Fruit fly (Drosophila melanogaster) whole organism, embryonic: ENCODE results near the gene Ugt316A1.

Experiments
- CG10274 ChIP-seq: fragments of 200-800 bp; sonication (Bioruptor generic); optimal IDR thresholded peaks from 3 replicates; lab custom pipeline; 2017; ENCODE audit warnings: missing biosample characterization, mild to moderate bottlenecking, missing genetic modification characterization
- CG11504 ChIP-seq: fragments of 200-800 bp; sonication (Bioruptor generic); optimal IDR thresholded peaks from 3 replicates; lab custom pipeline; 2019; ENCODE audit warnings: missing biosample characterization, mild to moderate bottlenecking, missing genetic modification characterization, moderate library complexity
- CG12299 ChIP-seq: fragments of 200-800 bp; sonication (Bioruptor generic); optimal IDR thresholded peaks from 2 replicates; lab custom pipeline; 2018; ENCODE audit warnings: missing biosample characterization, mild to moderate bottlenecking, missing genetic modification characterization
- CG1233 ChIP-seq: fragments of 200-800 bp; sonication (Bioruptor generic); optimal IDR thresholded peaks from 4 replicates; lab custom pipeline; 2018; ENCODE audit warnings: missing biosample characterization, mild to moderate bottlenecking, missing genetic modification characterization
- CG12769 ChIP-seq: fragments of 200-800 bp; sonication (Bioruptor generic); optimal IDR thresholded peaks from 2 replicates; lab custom pipeline; 2019; ENCODE audit warnings: missing biosample characterization, mild to moderate bottlenecking, missing genetic modification characterization, moderate library complexity
- CG13296 ChIP-seq: fragments of 200-800 bp; sonication (Bioruptor generic); optimal IDR thresholded peaks from 3 replicates; lab custom pipeline; 2018; ENCODE audit warnings: missing biosample characterization, mild to moderate bottlenecking, missing genetic modification characterization
- CG14441 ChIP-seq: fragments of 200-800 bp; sonication (Bioruptor generic); IDR thresholded peaks from 2 replicates; pipeline ENCODE4 v1.3.6; 2022; ENCODE audit warnings: missing biosample characterization, missing genetic modification characterization
- CG14860 ChIP-seq: fragments of 200-800 bp; sonication (Bioruptor generic); IDR thresholded peaks from 3 replicates; pipeline ENCODE4 v1.3.6; 2022; ENCODE audit warnings: missing biosample characterization, missing genetic modification characterization; ENCODE audit not compliant: partially characterized antibody
- CG14965 ChIP-seq: fragments of 200-800 bp; sonication (Bioruptor generic); optimal IDR thresholded peaks from 2 replicates; lab custom pipeline; 2016; ENCODE audit warnings: missing biosample characterization, missing genetic modification characterization, borderline replicate concordance
- CG15514 ChIP-seq: fragments of 200-800 bp; sonication (Bioruptor generic); optimal IDR thresholded peaks from 3 replicates; lab custom pipeline; 2017; ENCODE audit warnings: missing biosample characterization, missing genetic modification characterization, mild to moderate bottlenecking, moderate library complexity, missing genetic modification reagents
- CG1647 ChIP-seq: fragments of 200-800 bp; sonication (Bioruptor generic); optimal IDR thresholded peaks from 3 replicates; lab custom pipeline; 2016; ENCODE audit warnings: missing biosample characterization, missing genetic modification characterization
- CG16815 ChIP-seq: fragments of 200-800 bp; sonication (Bioruptor generic); optimal IDR thresholded peaks from 3 replicates; lab custom pipeline; 2017; ENCODE audit warnings: missing biosample characterization, mild to moderate bottlenecking, missing genetic modification characterization
- CG16863 ChIP-seq: fragments of 200-800 bp; sonication (Bioruptor generic); optimal IDR thresholded peaks from 3 replicates; lab custom pipeline; 2016; ENCODE audit warnings: missing biosample characterization, missing genetic modification characterization
- CG17612 ChIP-seq: fragments of 200-800 bp; sonication (Bioruptor generic); IDR thresholded peaks from 2 replicates; pipeline ENCODE4 v1.3.6; 2022; ENCODE audit warnings: missing biosample characterization, missing genetic modification characterization
- CG3065 ChIP-seq: fragments of 200-800 bp; sonication (Bioruptor generic); optimal IDR thresholded peaks from 2 replicates; lab custom pipeline; 2016; ENCODE audit warnings: missing biosample characterization, missing genetic modification characterization
- CG31441 ChIP-seq: fragments of 200-800 bp; sonication (Bioruptor generic); IDR thresholded peaks from 2 replicates; pipeline ENCODE4 v1.3.6; 2022; ENCODE audit warnings: missing biosample characterization, missing genetic modification characterization
- CG3995 ChIP-seq: fragments of 200-800 bp; sonication (Bioruptor generic); optimal IDR thresholded peaks from 3 replicates; lab custom pipeline; 2016; ENCODE audit warnings: missing biosample characterization, missing genetic modification characterization
- CG42726 ChIP-seq: fragments of 200-800 bp; sonication (Bioruptor generic); IDR thresholded peaks from 2 replicates; pipeline ENCODE4 v1.3.6; 2022; ENCODE audit warnings: missing biosample characterization, missing genetic modification characterization; ENCODE audit not compliant: partially characterized antibody
- CG5245 ChIP-seq: fragments of 200-800 bp; sonication (Bioruptor generic); optimal IDR thresholded peaks from 3 replicates; lab custom pipeline; 2016; ENCODE audit warnings: missing biosample characterization, missing genetic modification characterization
- CG6272 ChIP-seq: fragments of 200-800 bp; sonication (Bioruptor generic); IDR thresholded peaks from 2 replicates; pipeline ENCODE4 v1.3.6; 2022; ENCODE audit warnings: missing biosample characterization, missing genetic modification characterization
- CG8281 ChIP-seq: fragments of 200-800 bp; sonication (Bioruptor generic); optimal IDR thresholded peaks from 2 replicates; lab custom pipeline; 2018; ENCODE audit warnings: missing biosample characterization, mild to moderate bottlenecking, missing genetic modification characterization, moderate library complexity
- Chrac-16 ChIP-seq: fragments of 200-800 bp; sonication (Bioruptor generic); optimal IDR thresholded peaks from 3 replicates; lab custom pipeline; 2016; ENCODE audit warnings: missing biosample characterization, missing genetic modification characterization
- Doc3 ChIP-seq: fragments of 200-800 bp; sonication (Bioruptor generic); IDR thresholded peaks from 3 replicates; pipeline ENCODE4 v1.3.6; 2022; ENCODE audit warnings: missing biosample characterization, missing genetic modification characterization; ENCODE audit not compliant: partially characterized antibody
- Dref ChIP-seq: fragments of 200-800 bp; sonication (Bioruptor generic); IDR thresholded peaks from 2 replicates; pipeline ENCODE4 v1.3.6; 2022; ENCODE audit warnings: missing biosample characterization, missing genetic modification characterization
- Eip74EF ChIP-seq, 2 experiments: fragments of 200-800 bp in 1 of 2; fragments of >200 bp in 1 of 2; sonication (Bioruptor generic) in 1 of 2; optimal IDR thresholded peaks; 2 replicates each; lab custom pipeline; 2017 to 2019; ENCODE audit warnings: missing biosample characterization in 2 of 2, missing genetic modification characterization in 2 of 2, mild to moderate bottlenecking in 1 of 2, moderate library complexity in 1 of 2
- Fer3 ChIP-seq: fragments of 200-800 bp; sonication (Bioruptor generic); optimal IDR thresholded peaks from 2 replicates; lab custom pipeline; 2018; ENCODE audit warnings: missing biosample characterization, mild to moderate bottlenecking, missing genetic modification characterization, moderate library complexity
- GATAe ChIP-seq: fragments of 200-800 bp; sonication (Bioruptor generic); conservative IDR thresholded peaks from 2 replicates; pipeline ENCODE4 v1.3.6; 2022; ENCODE audit warnings: missing biosample characterization, missing genetic modification characterization
- Hey ChIP-seq: fragments of 200-800 bp; sonication (Bioruptor generic); optimal IDR thresholded peaks from 3 replicates; lab custom pipeline; 2018; ENCODE audit warnings: missing biosample characterization, mild to moderate bottlenecking, missing genetic modification characterization
- MBD-R2 ChIP-seq: fragments of 200-800 bp; sonication (Bioruptor generic); IDR thresholded peaks from 2 replicates; pipeline ENCODE4 v1.3.6; 2022; ENCODE audit warnings: missing biosample characterization, missing genetic modification characterization
- Med ChIP-seq: fragments of 200-800 bp; sonication (Bioruptor generic); peaks from one replicate; lab custom pipeline; 2016; ENCODE audit warnings: missing biosample characterization, missing genetic modification characterization, mild to moderate bottlenecking, inconsistent platforms, moderate library complexity
- Mrtf ChIP-seq: fragments of 200-800 bp; sonication (Bioruptor generic); IDR thresholded peaks from 3 replicates; pipeline ENCODE4 v1.3.6; 2022; ENCODE audit warnings: missing biosample characterization, missing genetic modification characterization
- Nf-YB ChIP-seq: fragments of 200-800 bp; sonication (Bioruptor generic); optimal IDR thresholded peaks from 3 replicates; lab custom pipeline; 2019; ENCODE audit warnings: missing biosample characterization, mild to moderate bottlenecking, missing genetic modification characterization, moderate library complexity
- Opbp ChIP-seq: fragments of 200-800 bp; sonication (Bioruptor generic); IDR thresholded peaks from 3 replicates; pipeline ENCODE4 v1.3.6; 2022; ENCODE audit warnings: missing biosample characterization, missing genetic modification characterization; ENCODE audit not compliant: partially characterized antibody
- Rx ChIP-seq: fragments of 200-800 bp; sonication (Bioruptor generic); IDR thresholded peaks from 2 replicates; pipeline ENCODE4 v1.3.6; 2022; ENCODE audit warnings: missing biosample characterization, missing genetic modification characterization
- ara ChIP-seq: fragments of 200-800 bp; sonication (Bioruptor generic); IDR thresholded peaks from 2 replicates; pipeline ENCODE4 v1.3.6; 2022; ENCODE audit warnings: missing biosample characterization, missing genetic modification characterization
- az2 ChIP-seq: fragments of 200-800 bp; sonication (Bioruptor generic); optimal IDR thresholded peaks from 3 replicates; lab custom pipeline; 2016; ENCODE audit warnings: missing biosample characterization, missing genetic modification characterization
- disco-r ChIP-seq: fragments of 200-800 bp; sonication (Bioruptor generic); optimal IDR thresholded peaks from 2 replicates; lab custom pipeline; 2016; ENCODE audit warnings: missing biosample characterization, missing genetic modification characterization
- dm ChIP-seq: fragments of 200-800 bp; sonication (Bioruptor generic); optimal IDR thresholded peaks from 3 replicates; lab custom pipeline; 2016; ENCODE audit warnings: missing biosample characterization, missing genetic modification characterization
- ftz-f1 ChIP-seq: fragments of 200-800 bp; sonication (Bioruptor generic); optimal IDR thresholded peaks from 2 replicates; lab custom pipeline; 2016; ENCODE audit warnings: missing biosample characterization, missing genetic modification characterization
- h ChIP-seq: fragments of >200 bp; optimal IDR thresholded peaks from 2 replicates; lab custom pipeline; 2017
- insv ChIP-seq, 2 experiments: fragments of 200-800 bp; sonication (Bioruptor generic); optimal IDR thresholded peaks; 3 replicates each; lab custom pipeline; 2016 to 2018; ENCODE audit warnings: missing biosample characterization in 2 of 2, missing genetic modification characterization in 2 of 2
- lola ChIP-seq, 3 experiments: fragments of >200 bp in 2 of 3; fragments of 200-800 bp in 1 of 3; sonication (Bioruptor generic) in 1 of 3; optimal IDR thresholded peaks; 2 replicates each; lab custom pipeline; 2017 to 2019; ENCODE audit warnings: missing biosample characterization in 3 of 3, missing genetic modification characterization in 3 of 3, mild to moderate bottlenecking in 1 of 3, moderate library complexity in 1 of 3
- nerfin-2 ChIP-seq: fragments of 200-800 bp; sonication (Bioruptor generic); IDR thresholded peaks from 2 replicates; pipeline ENCODE4 v1.3.6; 2022; ENCODE audit warnings: missing biosample characterization, missing genetic modification characterization; ENCODE audit not compliant: partially characterized antibody
- sc ChIP-seq, 3 experiments: fragments of >200 bp in 2 of 3; fragments of 200-800 bp in 1 of 3; sonication (Bioruptor generic) in 1 of 3; optimal IDR thresholded peaks; 2 replicates in 2 of 3; 3 replicates in 1 of 3; lab custom pipeline; 2017; ENCODE audit warnings: mild to moderate bottlenecking in 1 of 3, missing biosample characterization in 1 of 3, missing genetic modification characterization in 1 of 3, missing genetic modification reagents in 1 of 3
- scrt ChIP-seq: fragments of 200-800 bp; sonication (Bioruptor generic); optimal IDR thresholded peaks from 2 replicates; lab custom pipeline; 2018; ENCODE audit warnings: missing biosample characterization, mild to moderate bottlenecking, missing genetic modification characterization, moderate library complexity
- sisA ChIP-seq: fragments of 200-800 bp; sonication (Bioruptor generic); IDR thresholded peaks from 2 replicates; pipeline ENCODE4 v1.3.6; 2022; ENCODE audit warnings: missing biosample characterization, missing genetic modification characterization
- so ChIP-seq: fragments of 200-800 bp; sonication (Bioruptor generic); IDR thresholded peaks from 3 replicates; pipeline ENCODE4 v1.3.6; 2022; ENCODE audit warnings: missing biosample characterization, missing genetic modification characterization
- tup ChIP-seq: fragments of 200-800 bp; sonication (Bioruptor generic); optimal IDR thresholded peaks from 2 replicates; lab custom pipeline; 2016; ENCODE audit warnings: missing biosample characterization, mild to moderate bottlenecking, missing genetic modification characterization, moderate library complexity

Gene Ugt316A1

dm6 chr3L:19045299-19046025 is 17.2 kb downstream of the Ugt316A1 start, which contains the start of gene nkd (continued):
- TF ChIP-seq GATAe (GFP tag; lab: Robert Waterston, UW), result peak; percentile 26; the same call in 1 of the 2 replicates
- no peak for TF ChIP-seq Dref
- peak in 1 of 3 experiments; percentile 92 for TF ChIP-seq lola (GFP tag; optimal IDR thresholded peaks at IDR 0.05; lab: Kevin White, UChicago)
- TF ChIP-seq CG3065 (GFP tag; lab: Kevin White, UChicago), result peak; percentile 77
- peak; percentile 93 for TF ChIP-seq Fer3 (tag; lab: Kevin White, UChicago)
- TF ChIP-seq ara (GFP tag; lab: Robert Waterston, UW), result peak; percentile 92
- peak; percentile 46 for TF ChIP-seq CG5245
- TF ChIP-seq CG15514 (GFP tag; lab: Kevin White, UChicago), result peak; percentile 63
- TF ChIP-seq CG3995 (GFP tag; lab: Kevin White, UChicago), result peak; percentile 16
- no peak for TF ChIP-seq Hey
- TF ChIP-seq MBD-R2 (GFP tag; lab: Robert Waterston, UW), result peak; percentile 42
- peak; percentile 75 for TF ChIP-seq Rx (GFP tag; lab: Robert Waterston, UW)
- peak; percentile 83 for TF ChIP-seq sisA (GFP tag; lab: Robert Waterston, UW)
- TF ChIP-seq CG14860 (GFP tag; lab: Robert Waterston, UW), result no peak
- peak; percentile 28 for TF ChIP-seq CG1647
- peak; percentile 65; the same call in 1 of the 2 replicates for TF ChIP-seq CG42726 (GFP tag; lab: Robert Waterston, UW)
- no peak for TF ChIP-seq ftz-f1 (GFP tag; lab: Kevin White, UChicago)
- peak; percentile 48 for TF ChIP-seq tup (GFP tag; lab: Kevin White, UChicago)
- TF ChIP-seq disco-r (GFP tag; lab: Kevin White, UChicago), result no peak
- TF ChIP-seq CG14441, result peak; percentile 83
- no peak for TF ChIP-seq sc (optimal IDR thresholded peaks at IDR 0.05; lab: Kevin White, UChicago)
- peak; percentile 77 for TF ChIP-seq sc (GFP tag; optimal IDR thresholded peaks at IDR 0.05; lab: Kevin White, UChicago)
- peak; percentile 97 for TF ChIP-seq CG31441 (GFP tag; lab: Robert Waterston, UW)
- TF ChIP-seq az2 (GFP tag; lab: Kevin White, UChicago), result peak; percentile 93
- peak; percentile 91 for TF ChIP-seq CG11504
- peak; percentile 92 for TF ChIP-seq Med (GFP tag; lab: Kevin White, UChicago)
- TF ChIP-seq CG8281 (tag; lab: Kevin White, UChicago), result peak; percentile 67
- TF ChIP-seq CG17612 (GFP tag; lab: Robert Waterston, UW), result peak; percentile 59
- peak; percentile 60 for TF ChIP-seq CG12769 (tag; lab: Kevin White, UChicago)
- peak in 1 of 2 experiments; percentile 84 for TF ChIP-seq Eip74EF (GFP tag; optimal IDR thresholded peaks at IDR 0.05; lab: Kevin White, UChicago)
- no peak for TF ChIP-seq Doc3 (GFP tag; lab: Robert Waterston, UW)
- peak; percentile 67 for TF ChIP-seq scrt (GFP tag; lab: Kevin White, UChicago)
- TF ChIP-seq CG14965, result no peak
- TF ChIP-seq Nf-YB, result peak; percentile 79
- peak; percentile 40 for TF ChIP-seq dm (GFP tag; lab: Kevin White, UChicago)
- peak; percentile 78; the same call in 2 of the 3 replicates for TF ChIP-seq Mrtf (GFP tag; lab: Robert Waterston, UW)
- peak; percentile 87 for TF ChIP-seq so (GFP tag; lab: Robert Waterston, UW)
- TF ChIP-seq CG16815, result peak; percentile 52
- no peak for TF ChIP-seq CG10274 (GFP tag; lab: Kevin White, UChicago)
- no peak; the same call in 2 of the 3 replicates for TF ChIP-seq Opbp
- TF ChIP-seq CG6272, result peak; percentile 62
- peak; percentile 73 for TF ChIP-seq CG16863
- peak; percentile 89 for TF ChIP-seq Chrac-16 (GFP tag; lab: Kevin White, UChicago)
- TF ChIP-seq CG13296, result peak; percentile 88
- TF ChIP-seq CG1233 (GFP tag; lab: Kevin White, UChicago), result peak; percentile 82
- no peak for TF ChIP-seq h (lab: Kevin White, UChicago)
- peak; percentile 91 for TF ChIP-seq CG12299 (tag; lab: Kevin White, UChicago)
- TF ChIP-seq insv (GFP tag; optimal IDR thresholded peaks at IDR 0.05; lab: Kevin White, UChicago), result peak in 1 of 2 experiments; percentile 34
- TF ChIP-seq nerfin-2 (GFP tag; lab: Robert Waterston, UW), result no peak; the same call in 1 of the 2 replicates
